Fruit fly (Drosophila melanogaster) Kc167 (cell line): ENCODE measurements around the gene CG3347.

Experiments used
- Myc ChIP-seq: fragments of >200 bp; optimal IDR thresholded peaks from 2 replicates; lab custom pipeline; 2017; ENCODE audit warnings: missing external identifiers
- Sin3A ChIP-seq: fragments of >200 bp; optimal IDR thresholded peaks from 2 replicates; lab custom pipeline; 2018; ENCODE audit warnings: missing external identifiers
- h ChIP-seq: fragments of >200 bp; optimal IDR thresholded peaks from 3 replicates; lab custom pipeline; 2018; ENCODE audit warnings: missing external identifiers
- insv ChIP-seq: fragments of >200 bp; optimal IDR thresholded peaks from 3 replicates; lab custom pipeline; 2018; ENCODE audit warnings: missing external identifiers
- psq ChIP-seq: fragments of >200 bp; optimal IDR thresholded peaks from 2 replicates; lab custom pipeline; 2017; ENCODE audit warnings: missing external identifiers
- ttk ChIP-seq: sonication (Bioruptor generic); optimal IDR thresholded peaks from 2 replicates; lab custom pipeline; 2017; ENCODE audit warnings: missing external identifiers

DNA sequence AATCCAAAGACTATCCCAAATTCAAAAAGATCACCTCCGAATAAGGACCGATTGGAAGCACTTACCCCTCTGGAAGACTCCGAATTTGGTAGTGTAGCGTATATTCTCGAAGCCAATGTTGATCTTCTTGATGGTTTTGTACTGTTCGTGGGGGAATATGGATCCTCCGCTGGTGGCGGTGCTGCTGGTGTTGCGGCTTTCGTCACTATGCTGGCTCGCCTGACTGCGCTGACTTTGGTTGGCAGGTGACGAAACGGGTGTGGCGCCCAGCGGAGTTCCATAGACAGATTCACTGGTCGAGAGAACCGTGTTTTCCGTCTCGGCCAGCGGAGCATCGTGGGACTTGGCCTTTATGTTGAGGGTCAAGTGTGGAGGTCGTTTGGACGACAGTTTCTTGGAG lies 31.8 kb downstream of the CG3347 start:
- TF ChIP-seq h (lab: Kevin White, UChicago), result no peak
- no peak for TF ChIP-seq Myc (lab: Kevin White, UChicago)
- no peak for TF ChIP-seq Sin3A (lab: Kevin White, UChicago)
- no peak for TF ChIP-seq psq (lab: Kevin White, UChicago)
- TF ChIP-seq ttk (lab: Kevin White, UChicago), result no peak
- TF ChIP-seq insv, result no peak
